Worm (Caenorhabditis elegans): ENCODE results near the gene tsp-5.

- TF ChIP-seq pha-4 (tag; optimal IDR thresholded peaks at IDR 0.05) (no peak), lsy-2 (tag; optimal IDR thresholded peaks at IDR 0.05) (no peak), elt-3 (tag; optimal IDR thresholded peaks at IDR 0.05) (no peak), nhr-12 (tag; optimal IDR thresholded peaks at IDR 0.05) (no peak), nhr-76 (tag; optimal IDR thresholded peaks at IDR 0.05) (no peak), nhr-237 (tag; optimal IDR thresholded peaks at IDR 0.05) (no peak), cnd-1 (tag; optimal IDR thresholded peaks at IDR 0.05) (no peak), lin-13 (tag; optimal IDR thresholded peaks at IDR 0.05) (no peak), ztf-11 (tag; optimal IDR thresholded peaks at IDR 0.05) (no peak), flh-1 (GFP tag; optimal IDR thresholded peaks at IDR 0.05) (no peak), snpc-4 (tag; optimal IDR thresholded peaks at IDR 0.05) (no peak), unc-62 (GFP tag; optimal IDR thresholded peaks at IDR 0.05) (no peak)
These were observed 34.2 kb downstream of the tsp-5 start for ce11 chrIV:13557393-13557792.

Measured in whole organism, mixed stage, embryonic.